Fruit fly (Drosophila melanogaster) whole organism, pupa: ENCODE measurements around the gene kirre.

Source experiments
- CG17806 ChIP-seq: fragments of 200-800 bp; sonication (Bioruptor generic); optimal IDR thresholded peaks from 2 replicates; lab custom pipeline; 2018; ENCODE audit warnings: missing biosample characterization, mild to moderate bottlenecking, missing genetic modification characterization, moderate library complexity
- CG32121 ChIP-seq: fragments of 200-800 bp; sonication (Bioruptor generic); IDR thresholded peaks from 2 replicates; pipeline ENCODE4 v1.3.6; 2022; ENCODE audit warnings: missing biosample characterization, missing genetic modification characterization
- CG34367 ChIP-seq: fragments of 200-800 bp; sonication (Bioruptor generic); optimal IDR thresholded peaks from 2 replicates; lab custom pipeline; 2018; ENCODE audit warnings: missing biosample characterization, mild to moderate bottlenecking, missing genetic modification characterization
- gl ChIP-seq: fragments of 200-800 bp; sonication (Bioruptor generic); optimal IDR thresholded peaks from 2 replicates; lab custom pipeline; 2018; ENCODE audit warnings: missing biosample characterization, mild to moderate bottlenecking, missing genetic modification characterization

DNA sequence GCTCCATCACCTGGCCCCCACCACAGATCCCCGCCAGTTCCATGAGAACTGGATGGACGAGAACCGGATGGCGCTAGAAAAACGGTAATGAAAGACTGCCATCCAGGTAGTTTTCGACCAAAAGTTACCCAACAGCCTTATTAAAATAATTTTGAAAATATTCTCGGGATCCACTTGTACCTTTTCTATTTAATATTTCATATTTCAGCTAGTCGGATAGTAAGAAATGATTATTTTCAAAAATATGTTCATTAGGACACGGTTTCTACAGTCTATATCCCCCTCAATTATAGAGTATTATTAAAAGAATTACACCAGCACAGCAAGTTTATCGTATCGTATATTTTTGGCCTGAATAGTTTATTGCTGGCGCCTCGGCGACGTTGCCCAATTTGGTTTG lies 265.6 kb downstream of the kirre start:
- no peak for TF ChIP-seq gl (tag; lab: Kevin White, UChicago)
- TF ChIP-seq CG34367 (tag; lab: Kevin White, UChicago), result no peak
- no peak for TF ChIP-seq CG17806 (tag; lab: Kevin White, UChicago)
- peak; percentile 76 for TF ChIP-seq CG32121 (GFP tag; lab: Robert Waterston, UW)
